Worm (Caenorhabditis elegans): ENCODE data around the gene rmd-1.

The rmd-1 gene

ce11 chrIII:9768023-9768422 lies 9.1 kb downstream of the rmd-1 start:
- TF ChIP-seq unc-39 (tag; optimal IDR thresholded peaks at IDR 0.05) (no peak), ztf-11 (tag; optimal IDR thresholded peaks at IDR 0.05) (no peak), lin-32 (GFP tag; optimal IDR thresholded peaks at IDR 0.05) (peak; percentile 24), elt-3 (tag; optimal IDR thresholded peaks at IDR 0.05) (no peak), hlh-1 (tag; optimal IDR thresholded peaks at IDR 0.05) (no peak)

DNA sequence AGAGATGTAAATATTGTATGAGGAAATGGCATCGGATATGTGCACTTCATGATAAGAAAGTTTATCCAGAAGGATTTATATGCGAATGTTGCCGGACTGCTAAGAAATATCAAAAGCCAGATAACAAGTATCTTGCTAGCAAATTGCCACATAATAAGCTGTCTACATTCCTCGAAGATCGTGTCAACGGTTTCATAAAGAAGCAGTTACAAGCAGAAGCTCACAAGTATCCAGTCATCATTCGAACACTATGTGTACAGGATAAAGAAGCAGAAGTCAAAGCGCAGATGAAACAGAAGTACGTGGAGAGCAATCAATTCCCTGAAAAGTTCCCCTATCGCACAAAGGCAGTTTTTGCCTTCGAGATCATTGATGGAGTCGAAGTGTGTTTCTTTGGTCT lies 11.7 kb downstream of the rmd-1 start:
- TF ChIP-seq ceh-39 (tag; optimal IDR thresholded peaks at IDR 0.05), result no peak
- TF ChIP-seq zip-8 (tag; optimal IDR thresholded peaks at IDR 0.05), result no peak
- no peak for TF ChIP-seq nhr-12 (tag; optimal IDR thresholded peaks at IDR 0.05)
- no peak for TF ChIP-seq elt-3 (tag; optimal IDR thresholded peaks at IDR 0.05)
- TF ChIP-seq bed-3 (GFP tag; optimal IDR thresholded peaks at IDR 0.05), result no peak
- no peak for TF ChIP-seq elt-1 (tag; optimal IDR thresholded peaks at IDR 0.05; ENCODE audit: borderline replicate concordance, insufficient read depth)
- no peak for TF ChIP-seq snpc-4 (tag; optimal IDR thresholded peaks at IDR 0.05)
- TF ChIP-seq cnd-1 (tag; optimal IDR thresholded peaks at IDR 0.05), result no peak
- TF ChIP-seq unc-39 (tag; optimal IDR thresholded peaks at IDR 0.05), result no peak
- TF ChIP-seq unc-62 (GFP tag; optimal IDR thresholded peaks at IDR 0.05), result no peak
- no peak for TF ChIP-seq ces-1 (GFP tag; optimal IDR thresholded peaks at IDR 0.05)
- no peak for TF ChIP-seq nhr-76 (tag; optimal IDR thresholded peaks at IDR 0.05)
- no peak for TF ChIP-seq mep-1 (tag; optimal IDR thresholded peaks at IDR 0.05)
- no peak for TF ChIP-seq nhr-28 (tag; optimal IDR thresholded peaks at IDR 0.05)
- TF ChIP-seq nhr-237 (tag; optimal IDR thresholded peaks at IDR 0.05), result no peak
- TF ChIP-seq unc-120 (tag; optimal IDR thresholded peaks at IDR 0.05; ENCODE audit: poor library complexity, severe bottlenecking), result no peak
- TF ChIP-seq sptf-1 (tag; optimal IDR thresholded peaks at IDR 0.05), result no peak
- TF ChIP-seq ham-2 (GFP tag; optimal IDR thresholded peaks at IDR 0.05), result no peak

DNA sequence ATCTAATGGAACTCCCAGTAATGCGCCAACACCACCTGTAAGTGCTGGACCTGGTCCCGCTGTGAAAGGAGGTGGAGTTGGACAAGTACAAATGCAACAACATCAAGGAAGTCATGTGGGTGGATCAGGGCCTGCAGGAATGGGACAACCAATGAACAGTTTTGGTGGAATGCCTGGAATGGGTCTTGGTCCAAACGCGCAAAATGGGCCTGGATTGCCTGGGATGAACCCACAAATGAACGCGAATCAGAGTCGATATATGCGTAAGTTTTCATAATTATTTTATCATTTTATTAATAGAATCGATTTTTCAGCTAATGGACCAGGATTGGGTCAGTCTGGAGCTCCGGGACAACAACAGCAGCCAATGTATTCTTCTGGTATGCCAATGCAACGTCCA lies 13.5 kb downstream of the rmd-1 start:
- TF ChIP-seq flh-1 (GFP tag; optimal IDR thresholded peaks at IDR 0.05) (no peak), ceh-39 (tag; optimal IDR thresholded peaks at IDR 0.05) (no peak), blmp-1 (tag; optimal IDR thresholded peaks at IDR 0.05) (no peak), mab-5 (tag; optimal IDR thresholded peaks at IDR 0.05) (no peak), lin-32 (GFP tag; optimal IDR thresholded peaks at IDR 0.05) (no peak), mep-1 (tag; optimal IDR thresholded peaks at IDR 0.05) (no peak)

DNA sequence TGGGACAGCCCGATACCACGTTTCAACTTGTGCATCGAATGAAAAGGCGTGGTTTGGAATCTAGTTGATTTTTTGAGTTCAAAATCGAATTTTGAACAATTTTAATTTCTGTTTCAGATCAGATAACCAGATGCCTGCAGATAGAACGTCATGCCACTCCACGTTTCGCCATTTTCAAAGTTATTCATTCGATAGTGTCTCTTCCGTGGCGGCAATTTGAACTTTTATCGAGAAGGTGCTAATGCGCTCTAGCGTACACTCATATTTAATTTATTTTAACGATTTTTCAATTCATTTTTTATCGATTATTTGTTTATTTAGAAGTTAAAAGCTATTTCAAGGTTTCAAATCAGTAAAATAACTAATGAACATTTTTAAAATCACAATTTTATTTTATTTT lies 17.0 kb downstream of the rmd-1 start:
- TF ChIP-seq mls-2 (tag; optimal IDR thresholded peaks at IDR 0.05) (no peak), lin-32 (GFP tag; optimal IDR thresholded peaks at IDR 0.05) (no peak), elt-1 (tag; optimal IDR thresholded peaks at IDR 0.05; ENCODE audit: borderline replicate concordance, insufficient read depth) (no peak), nhr-76 (tag; optimal IDR thresholded peaks at IDR 0.05) (no peak), elt-3 (tag; optimal IDR thresholded peaks at IDR 0.05) (no peak), nhr-12 (tag; optimal IDR thresholded peaks at IDR 0.05) (no peak), sptf-1 (tag; optimal IDR thresholded peaks at IDR 0.05) (no peak), snpc-4 (tag; optimal IDR thresholded peaks at IDR 0.05) (no peak), zip-8 (tag; optimal IDR thresholded peaks at IDR 0.05) (no peak), ceh-39 (tag; optimal IDR thresholded peaks at IDR 0.05) (no peak), sem-2 (GFP tag; optimal IDR thresholded peaks at IDR 0.05) (no peak), mep-1 (tag; optimal IDR thresholded peaks at IDR 0.05) (no peak), ztf-11 (tag; optimal IDR thresholded peaks at IDR 0.05) (no peak), ham-2 (GFP tag; optimal IDR thresholded peaks at IDR 0.05) (no peak), M03D4.4 (tag; optimal IDR thresholded peaks at IDR 0.05) (no peak), nhr-2 (tag; optimal IDR thresholded peaks at IDR 0.05) (no peak), ceh-43 (GFP tag; optimal IDR thresholded peaks at IDR 0.05) (no peak)

DNA sequence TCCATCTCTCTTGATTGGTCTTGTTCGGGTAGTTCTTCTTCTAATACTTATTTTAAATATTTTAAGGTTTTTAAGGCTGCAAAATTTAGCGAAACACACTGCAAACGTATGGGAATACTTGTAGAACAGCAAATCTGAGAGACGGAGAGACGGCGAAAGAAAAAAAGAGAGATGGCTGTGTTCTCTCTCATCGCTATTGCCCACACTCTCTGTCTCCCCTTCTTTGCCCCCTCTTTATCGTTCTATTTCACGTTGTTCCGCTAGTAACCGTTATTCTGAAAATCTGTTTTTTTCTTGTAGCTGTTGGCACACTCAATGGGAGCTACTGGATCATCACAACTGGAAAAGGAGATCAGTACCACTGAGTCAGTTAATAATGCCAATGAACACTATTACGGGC lies 17.4 kb downstream of the rmd-1 start, which contains the start of gene usp-46:
Gene usp-46, plus strand, starts transcription at position 301 of the 400 bp plus-strand sequence.
- TF ChIP-seq elt-1 (tag; optimal IDR thresholded peaks at IDR 0.05; ENCODE audit: borderline replicate concordance, insufficient read depth) (no peak), zip-8 (tag; optimal IDR thresholded peaks at IDR 0.05) (no peak), M03D4.4 (tag; optimal IDR thresholded peaks at IDR 0.05) (no peak), mep-1 (tag; optimal IDR thresholded peaks at IDR 0.05) (no peak), ceh-83 (GFP tag; optimal IDR thresholded peaks at IDR 0.05) (no peak), nhr-76 (tag; optimal IDR thresholded peaks at IDR 0.05) (no peak), lin-32 (GFP tag; optimal IDR thresholded peaks at IDR 0.05) (no peak), ceh-39 (tag; optimal IDR thresholded peaks at IDR 0.05) (peak; percentile 16), unc-39 (tag; optimal IDR thresholded peaks at IDR 0.05) (no peak), unc-62 (GFP tag; optimal IDR thresholded peaks at IDR 0.05) (no peak), hlh-1 (tag; optimal IDR thresholded peaks at IDR 0.05) (no peak), lin-13 (tag; optimal IDR thresholded peaks at IDR 0.05) (no peak), unc-120 (tag; optimal IDR thresholded peaks at IDR 0.05; ENCODE audit: poor library complexity, severe bottlenecking) (peak; percentile 20), cnd-1 (tag; optimal IDR thresholded peaks at IDR 0.05) (no peak), pha-4 (tag; optimal IDR thresholded peaks at IDR 0.05) (no peak), ztf-11 (tag; optimal IDR thresholded peaks at IDR 0.05) (no peak)
